Fruit fly (Drosophila melanogaster) whole organism, embryonic: ENCODE results near the gene IntS14.
A peak's percentile ranks its signal among the peaks of the same experiment; 100 is the strongest.

Experiments
- Aef1 ChIP-seq: fragments of 200-800 bp; sonication (Bioruptor generic); IDR thresholded peaks from 3 replicates; pipeline ENCODE4 v1.3.6; 2022; ENCODE audit warnings: missing biosample characterization, missing genetic modification characterization
- C15 ChIP-seq: fragments of 200-800 bp; sonication (Bioruptor generic); IDR thresholded peaks from 3 replicates; pipeline ENCODE4 v1.3.6; 2022; ENCODE audit warnings: missing biosample characterization, missing genetic modification characterization
- CG10147 ChIP-seq: fragments of 200-800 bp; sonication (Bioruptor generic); optimal IDR thresholded peaks from 2 replicates; lab custom pipeline; 2019; ENCODE audit warnings: missing biosample characterization, mild to moderate bottlenecking, missing genetic modification characterization, moderate library complexity
- CG10543 ChIP-seq: fragments of 200-800 bp; sonication (Bioruptor generic); optimal IDR thresholded peaks from 3 replicates; lab custom pipeline; 2017; ENCODE audit warnings: missing biosample characterization, mild to moderate bottlenecking, missing genetic modification characterization, moderate library complexity
- CG12219 ChIP-seq: fragments of 200-800 bp; sonication (Bioruptor generic); optimal IDR thresholded peaks from 3 replicates; lab custom pipeline; 2018; ENCODE audit warnings: missing biosample characterization, mild to moderate bottlenecking, missing genetic modification characterization
- CG12744 ChIP-seq: fragments of 200-800 bp; sonication (Bioruptor generic); optimal IDR thresholded peaks from 2 replicates; lab custom pipeline; 2016; ENCODE audit warnings: missing biosample characterization, missing genetic modification characterization
- CG17385 ChIP-seq: fragments of 200-800 bp; sonication (Bioruptor generic); optimal IDR thresholded peaks from 3 replicates; lab custom pipeline; 2018; ENCODE audit warnings: missing biosample characterization, mild to moderate bottlenecking, missing genetic modification characterization
- CG2120 ChIP-seq: fragments of 200-800 bp; sonication (Bioruptor generic); optimal IDR thresholded peaks from 3 replicates; lab custom pipeline; 2016; ENCODE audit warnings: missing biosample characterization, missing genetic modification characterization
- CG34224 ChIP-seq: fragments of 200-800 bp; sonication (Bioruptor generic); IDR thresholded peaks from 3 replicates; pipeline ENCODE4 v1.3.6; 2022; ENCODE audit warnings: missing biosample characterization, missing genetic modification characterization; ENCODE audit not compliant: partially characterized antibody
- CG4360 ChIP-seq: fragments of 200-800 bp; sonication (Bioruptor generic); IDR thresholded peaks from 2 replicates; pipeline ENCODE4 v1.3.6; 2022; ENCODE audit warnings: missing biosample characterization, missing genetic modification characterization
- CG4820 ChIP-seq: fragments of 200-800 bp; sonication (Bioruptor generic); optimal IDR thresholded peaks from 3 replicates; lab custom pipeline; 2016; ENCODE audit warnings: missing biosample characterization, missing genetic modification characterization
- CG5180 ChIP-seq: fragments of 200-800 bp; sonication (Bioruptor generic); optimal IDR thresholded peaks from 3 replicates; lab custom pipeline; 2017; ENCODE audit warnings: missing biosample characterization, missing genetic modification characterization, mild to moderate bottlenecking, moderate library complexity, missing genetic modification reagents
- CG6175 ChIP-seq: fragments of 200-800 bp; sonication (Bioruptor generic); IDR thresholded peaks from 3 replicates; pipeline ENCODE4 v1.3.6; 2022; ENCODE audit warnings: missing biosample characterization, missing genetic modification characterization
- CG6683 ChIP-seq: fragments of 200-800 bp; sonication (Bioruptor generic); optimal IDR thresholded peaks from 2 replicates; lab custom pipeline; 2017; ENCODE audit warnings: missing biosample characterization, mild to moderate bottlenecking, missing genetic modification characterization, missing genetic modification reagents
- CG7987 ChIP-seq: fragments of 200-800 bp; sonication (Bioruptor generic); optimal IDR thresholded peaks from 2 replicates; lab custom pipeline; 2018; ENCODE audit warnings: missing biosample characterization, mild to moderate bottlenecking, missing genetic modification characterization, moderate library complexity
- CG8281 ChIP-seq: fragments of 200-800 bp; sonication (Bioruptor generic); optimal IDR thresholded peaks from 2 replicates; lab custom pipeline; 2018; ENCODE audit warnings: missing biosample characterization, mild to moderate bottlenecking, missing genetic modification characterization, moderate library complexity
- CG8290 ChIP-seq, 3 experiments: fragments of 200-800 bp; sonication (Bioruptor generic); optimal IDR thresholded peaks; 2 replicates each; lab custom pipeline; 2016 to 2019; ENCODE audit warnings: missing biosample characterization in 3 of 3, missing genetic modification characterization in 3 of 3, mild to moderate bottlenecking in 2 of 3, moderate library complexity in 1 of 3
- CG8924 ChIP-seq: fragments of 200-800 bp; optimal IDR thresholded peaks from 3 replicates; lab custom pipeline; 2019; ENCODE audit warnings: missing biosample characterization, mild to moderate bottlenecking, missing genetic modification characterization, moderate library complexity
- CG9215 ChIP-seq: fragments of 200-800 bp; sonication (Bioruptor generic); IDR thresholded peaks from 2 replicates; pipeline ENCODE4 v1.3.6; 2022; ENCODE audit warnings: missing biosample characterization, missing genetic modification characterization
- Dad ChIP-seq: fragments of 200-800 bp; sonication (Bioruptor generic); optimal IDR thresholded peaks from 3 replicates; lab custom pipeline; 2016; ENCODE audit warnings: missing biosample characterization, missing genetic modification characterization
- Dip3 ChIP-seq: fragments of 200-800 bp; sonication (Bioruptor generic); optimal IDR thresholded peaks from 3 replicates; lab custom pipeline; 2016; ENCODE audit warnings: missing biosample characterization, missing genetic modification characterization
- Doc2 ChIP-seq: fragments of 200-800 bp; sonication (Bioruptor generic); IDR thresholded peaks from 2 replicates; pipeline ENCODE4 v1.3.6; 2022; ENCODE audit warnings: missing biosample characterization, missing genetic modification characterization
- Ets97D ChIP-seq: fragments of 200-800 bp; sonication (Bioruptor generic); optimal IDR thresholded peaks from 3 replicates; lab custom pipeline; 2016; ENCODE audit warnings: missing biosample characterization, missing genetic modification characterization
- HLH54F ChIP-seq: fragments of 200-800 bp; sonication (Bioruptor generic); optimal IDR thresholded peaks from 3 replicates; lab custom pipeline; 2016; ENCODE audit warnings: missing biosample characterization, missing genetic modification characterization
- HmgD ChIP-seq: fragments of 200-800 bp; sonication (Bioruptor generic); optimal IDR thresholded peaks from 3 replicates; lab custom pipeline; 2016; ENCODE audit warnings: missing biosample characterization, missing genetic modification characterization
- Max ChIP-seq: fragments of 200-800 bp; sonication (Bioruptor generic); optimal IDR thresholded peaks from 2 replicates; lab custom pipeline; 2016; ENCODE audit warnings: missing biosample characterization, mild to moderate bottlenecking, missing genetic modification characterization
- NFAT ChIP-seq: fragments of 200-800 bp; sonication (Bioruptor generic); IDR thresholded peaks from 2 replicates; pipeline ENCODE4 v1.3.6; 2022; ENCODE audit warnings: missing biosample characterization, missing genetic modification characterization
- Neu2 ChIP-seq: fragments of 200-800 bp; sonication (Bioruptor generic); optimal IDR thresholded peaks from 3 replicates; lab custom pipeline; 2016; ENCODE audit warnings: missing biosample characterization, missing genetic modification characterization, borderline replicate concordance
- Opbp ChIP-seq: fragments of 200-800 bp; sonication (Bioruptor generic); IDR thresholded peaks from 3 replicates; pipeline ENCODE4 v1.3.6; 2022; ENCODE audit warnings: missing biosample characterization, missing genetic modification characterization; ENCODE audit not compliant: partially characterized antibody
- Pdp1 ChIP-seq, 2 experiments: fragments of 200-800 bp; sonication (Bioruptor generic); optimal IDR thresholded peaks; 3 replicates each; lab custom pipeline; 2016; ENCODE audit warnings: missing biosample characterization in 2 of 2, missing genetic modification characterization in 2 of 2, mild to moderate bottlenecking in 1 of 2, moderate library complexity in 1 of 2
- Stat92E ChIP-seq, 3 experiments: fragments of >200 bp in 2 of 3; fragments of 200-800 bp in 1 of 3; sonication (Bioruptor generic) in 1 of 3; optimal IDR thresholded peaks; 2 replicates each; lab custom pipeline; 2017 to 2019; ENCODE audit warnings: missing biosample characterization in 3 of 3, missing genetic modification characterization in 3 of 3, mild to moderate bottlenecking in 1 of 3, moderate library complexity in 1 of 3
- Xrp1 ChIP-seq: fragments of 200-800 bp; sonication (Bioruptor generic); IDR thresholded peaks from 2 replicates; pipeline ENCODE4 v1.3.6; 2022; ENCODE audit warnings: missing biosample characterization, missing genetic modification characterization
- bowl ChIP-seq: fragments of 200-800 bp; sonication (Bioruptor generic); IDR thresholded peaks from 2 replicates; pipeline ENCODE4 v1.3.6; 2022; ENCODE audit warnings: missing biosample characterization, missing genetic modification characterization
- danr ChIP-seq: fragments of 200-800 bp; sonication (Bioruptor generic); IDR thresholded peaks from 2 replicates; pipeline ENCODE4 v1.3.6; 2022; ENCODE audit warnings: missing biosample characterization, missing genetic modification characterization
- dpn ChIP-seq, 2 experiments: fragments of 200-800 bp; sonication (Bioruptor generic); optimal IDR thresholded peaks; 3 replicates each; lab custom pipeline; 2016; ENCODE audit warnings: missing biosample characterization in 2 of 2, missing genetic modification characterization in 2 of 2
- esg ChIP-seq: fragments of 200-800 bp; sonication (Bioruptor generic); conservative IDR thresholded peaks from 2 replicates; pipeline ENCODE4 v1.3.6; 2022; ENCODE audit warnings: missing biosample characterization, missing genetic modification characterization
- ewg ChIP-seq: fragments of 200-800 bp; sonication (Bioruptor generic); optimal IDR thresholded peaks from 3 replicates; lab custom pipeline; 2017; ENCODE audit warnings: mild to moderate bottlenecking, missing biosample characterization, missing genetic modification reagents, missing genetic modification characterization
- gem ChIP-seq: fragments of 200-800 bp; sonication (Bioruptor generic); optimal IDR thresholded peaks from 2 replicates; lab custom pipeline; 2019; ENCODE audit warnings: missing biosample characterization, mild to moderate bottlenecking, missing genetic modification characterization, moderate library complexity
- gfzf ChIP-seq: fragments of 200-800 bp; sonication (Bioruptor generic); optimal IDR thresholded peaks from 2 replicates; lab custom pipeline; 2016; ENCODE audit warnings: missing biosample characterization, mild to moderate bottlenecking, missing genetic modification characterization, moderate library complexity
- grn ChIP-seq: fragments of 200-800 bp; sonication (Bioruptor generic); optimal IDR thresholded peaks from 3 replicates; lab custom pipeline; 2017; ENCODE audit warnings: missing biosample characterization, missing genetic modification characterization
- her ChIP-seq: fragments of 200-800 bp; sonication (Bioruptor generic); optimal IDR thresholded peaks from 2 replicates; lab custom pipeline; 2016; ENCODE audit warnings: missing biosample characterization, missing genetic modification characterization
- luna ChIP-seq: fragments of 200-800 bp; sonication (Bioruptor generic); optimal IDR thresholded peaks from 2 replicates; lab custom pipeline; 2016; ENCODE audit warnings: missing biosample characterization, missing genetic modification characterization
- oc ChIP-seq: fragments of 200-800 bp; sonication (Bioruptor generic); optimal IDR thresholded peaks from 2 replicates; lab custom pipeline; 2018; ENCODE audit warnings: missing biosample characterization, mild to moderate bottlenecking, missing genetic modification characterization, moderate library complexity
- repo ChIP-seq: fragments of 200-800 bp; sonication (Bioruptor generic); optimal IDR thresholded peaks from 2 replicates; lab custom pipeline; 2016; ENCODE audit warnings: missing biosample characterization, missing genetic modification characterization
- sisA ChIP-seq: fragments of 200-800 bp; sonication (Bioruptor generic); IDR thresholded peaks from 2 replicates; pipeline ENCODE4 v1.3.6; 2022; ENCODE audit warnings: missing biosample characterization, missing genetic modification characterization
- sqz ChIP-seq: fragments of 200-800 bp; sonication (Bioruptor generic); optimal IDR thresholded peaks from 3 replicates; lab custom pipeline; 2018; ENCODE audit warnings: missing biosample characterization, mild to moderate bottlenecking, missing genetic modification characterization
- sug ChIP-seq: fragments of 200-800 bp; optimal IDR thresholded peaks from 2 replicates; lab custom pipeline; 2019; ENCODE audit warnings: missing biosample characterization, mild to moderate bottlenecking, missing genetic modification characterization, moderate library complexity
- tll ChIP-seq, 2 experiments: fragments of 200-800 bp in 1 of 2; fragments of >200 bp in 1 of 2; sonication (Bioruptor generic) in 1 of 2; optimal IDR thresholded peaks; 2 replicates each; lab custom pipeline; 2017 to 2019; ENCODE audit warnings: missing biosample characterization in 2 of 2, missing genetic modification characterization in 2 of 2, mild to moderate bottlenecking in 1 of 2, moderate library complexity in 1 of 2
- usp ChIP-seq: fragments of >200 bp; optimal IDR thresholded peaks from 2 replicates; lab custom pipeline; 2017; ENCODE audit warnings: missing biosample characterization, missing genetic modification characterization

IntS14 gene

dm6 chr2L:1142730-1143281 is 21.4 kb upstream of the IntS14 start, which contains the start of gene MFS3 (continued):
- TF ChIP-seq luna = no peak
- TF ChIP-seq CG4360 (GFP tag; lab: Robert Waterston, UW) = no peak
- peak in 1 of 2 experiments; percentile 28 for TF ChIP-seq Pdp1 (GFP tag; optimal IDR thresholded peaks at IDR 0.05; lab: Kevin White, UChicago)
- TF ChIP-seq CG8924 (tag; lab: Kevin White, UChicago) = no peak
- TF ChIP-seq CG4820 (GFP tag; lab: Kevin White, UChicago) = no peak
- no peak for TF ChIP-seq danr (GFP tag; lab: Robert Waterston, UW)
- no peak for TF ChIP-seq esg (GFP tag; lab: Robert Waterston, UW)
- TF ChIP-seq CG9215 (GFP tag; lab: Robert Waterston, UW) = no peak; the same call in 1 of the 2 replicates
- TF ChIP-seq gem (tag; lab: Kevin White, UChicago) = no peak
- no peak for TF ChIP-seq CG10147 (GFP tag; lab: Kevin White, UChicago)
- peak; percentile 99 for TF ChIP-seq ewg (GFP tag; lab: Kevin White, UChicago)
- TF ChIP-seq HmgD (GFP tag; lab: Kevin White, UChicago) = peak; percentile 61
- no peak for TF ChIP-seq Max (GFP tag; lab: Kevin White, UChicago)
- TF ChIP-seq repo (GFP tag; lab: Kevin White, UChicago) = no peak
- TF ChIP-seq tll (GFP tag; optimal IDR thresholded peaks at IDR 0.05; lab: Kevin White, UChicago) = peak in 1 of 2 experiments; percentile 33
- peak; percentile 96 for TF ChIP-seq sqz (GFP tag; lab: Kevin White, UChicago)
- peak; percentile 18 for TF ChIP-seq CG2120 (GFP tag; lab: Kevin White, UChicago)
- TF ChIP-seq usp = no peak
- TF ChIP-seq C15 (GFP tag; lab: Robert Waterston, UW) = 0 out of 3 replicates have a peak, but pooled peaks have one; percentile 4
- peak in 1 of 2 experiments; percentile 21 for TF ChIP-seq dpn (GFP tag; optimal IDR thresholded peaks at IDR 0.05; lab: Kevin White, UChicago)
- peak; percentile 75 for TF ChIP-seq CG10543 (GFP tag; lab: Kevin White, UChicago)
- TF ChIP-seq Stat92E (GFP tag; optimal IDR thresholded peaks at IDR 0.05; lab: Kevin White, UChicago) = no peak
- TF ChIP-seq sisA (GFP tag; lab: Robert Waterston, UW) = no peak
- peak; percentile 88; the same call in 2 of the 3 replicates for TF ChIP-seq CG6175
- peak; percentile 41 for TF ChIP-seq CG7987 (GFP tag; lab: Kevin White, UChicago)
- no peak for TF ChIP-seq Doc2 (GFP tag; lab: Robert Waterston, UW)
- TF ChIP-seq CG12219 = no peak
- peak; percentile 13; the same call in 1 of the 3 replicates for TF ChIP-seq Opbp (GFP tag; lab: Robert Waterston, UW)
- no peak for TF ChIP-seq Aef1
- TF ChIP-seq Neu2 (GFP tag; lab: Kevin White, UChicago) = no peak
- no peak for TF ChIP-seq Dad
- no peak for TF ChIP-seq bowl (GFP tag; lab: Robert Waterston, UW)
- TF ChIP-seq oc (tag; lab: Kevin White, UChicago) = no peak
- TF ChIP-seq CG17385 (GFP tag; lab: Kevin White, UChicago) = peak; percentile 40
- TF ChIP-seq grn (GFP tag; lab: Kevin White, UChicago) = peak; percentile 58
- no peak for TF ChIP-seq CG12744 (GFP tag; lab: Kevin White, UChicago)
- no peak for TF ChIP-seq HLH54F (GFP tag; lab: Kevin White, UChicago)
- peak; percentile 56 for TF ChIP-seq gfzf
- TF ChIP-seq Ets97D (GFP tag; lab: Kevin White, UChicago) = peak; percentile 19
- no peak for TF ChIP-seq NFAT (GFP tag; lab: Robert Waterston, UW)
- TF ChIP-seq sug (tag; lab: Kevin White, UChicago) = peak; percentile 36
- peak; percentile 3 for TF ChIP-seq CG5180 (GFP tag; lab: Kevin White, UChicago)
- TF ChIP-seq Xrp1 (GFP tag; lab: Robert Waterston, UW) = peak; percentile 15; the same call in 1 of the 2 replicates
- TF ChIP-seq Dip3 = peak; percentile 0
- no peak for TF ChIP-seq CG34224
- no peak for TF ChIP-seq CG8281
- TF ChIP-seq CG8290 (GFP tag; optimal IDR thresholded peaks at IDR 0.05; lab: Kevin White, UChicago) = no peak
- TF ChIP-seq CG8290 (tag; optimal IDR thresholded peaks at IDR 0.05; lab: Kevin White, UChicago) = peak in 1 of 2 experiments; percentile 67
- peak; percentile 16 for TF ChIP-seq CG6683 (GFP tag; lab: Kevin White, UChicago)
- peak; percentile 25 for TF ChIP-seq her (GFP tag; lab: Kevin White, UChicago)
